Fruit fly (Drosophila melanogaster) whole organism, prepupa: ENCODE data around the gene CG34159.

Experiments
- Blimp-1 ChIP-seq: fragments of 200-800 bp; sonication (Bioruptor generic); optimal IDR thresholded peaks from 3 replicates; lab custom pipeline; 2017; ENCODE audit warnings: missing biosample characterization, missing genetic modification characterization, mild to moderate bottlenecking, moderate library complexity, missing genetic modification reagents
- CG10631 ChIP-seq: fragments of 200-800 bp; sonication (Bioruptor generic); optimal IDR thresholded peaks from 2 replicates; lab custom pipeline; 2016; ENCODE audit warnings: missing biosample characterization, missing genetic modification characterization
- CG6808 ChIP-seq: fragments of 200-800 bp; sonication (Bioruptor generic); optimal IDR thresholded peaks from 3 replicates; lab custom pipeline; 2017; ENCODE audit warnings: missing biosample characterization, missing genetic modification characterization, mild to moderate bottlenecking, moderate library complexity, missing genetic modification reagents
- CG6854 ChIP-seq: fragments of 200-800 bp; sonication (Bioruptor generic); optimal IDR thresholded peaks from 2 replicates; lab custom pipeline; 2017; ENCODE audit warnings: missing biosample characterization, mild to moderate bottlenecking, missing genetic modification characterization
- CG9139 ChIP-seq: fragments of 200-800 bp; sonication (Bioruptor generic); optimal IDR thresholded peaks from 3 replicates; lab custom pipeline; 2017; ENCODE audit warnings: missing biosample characterization, mild to moderate bottlenecking, missing genetic modification characterization
- Eip78C ChIP-seq: fragments of 200-800 bp; sonication (Bioruptor generic); peaks from one replicate; lab custom pipeline; 2016; ENCODE audit warnings: missing biosample characterization, missing genetic modification characterization
- Lpt ChIP-seq: fragments of 200-800 bp; sonication (Bioruptor generic); optimal IDR thresholded peaks from 3 replicates; lab custom pipeline; 2016; ENCODE audit warnings: missing biosample characterization, missing genetic modification characterization
- achi ChIP-seq: fragments of 200-800 bp; sonication (Bioruptor generic); optimal IDR thresholded peaks from 3 replicates; lab custom pipeline; 2016; ENCODE audit warnings: missing biosample characterization, missing genetic modification characterization
- fd59A ChIP-seq: fragments of 200-800 bp; sonication (Bioruptor generic); optimal IDR thresholded peaks from 2 replicates; lab custom pipeline; 2017; ENCODE audit warnings: missing biosample characterization, mild to moderate bottlenecking, missing genetic modification characterization, missing genetic modification reagents
- salr ChIP-seq, 2 experiments: fragments of 200-800 bp; sonication (Bioruptor generic); optimal IDR thresholded peaks; 3 replicates each; lab custom pipeline; 2016 to 2018; ENCODE audit warnings: missing biosample characterization in 2 of 2, missing genetic modification characterization in 2 of 2, mild to moderate bottlenecking in 1 of 2
- ss ChIP-seq, 2 experiments: fragments of 200-800 bp; sonication (Bioruptor generic); optimal IDR thresholded peaks; 2 replicates in 1 of 2; 3 replicates in 1 of 2; lab custom pipeline; 2017 to 2018; ENCODE audit warnings: mild to moderate bottlenecking in 2 of 2, missing biosample characterization in 2 of 2, missing genetic modification characterization in 2 of 2, moderate library complexity in 1 of 2
- topi ChIP-seq: fragments of 200-800 bp; sonication (Bioruptor generic); optimal IDR thresholded peaks from 3 replicates; lab custom pipeline; 2016; ENCODE audit warnings: missing biosample characterization, missing genetic modification characterization

DNA sequence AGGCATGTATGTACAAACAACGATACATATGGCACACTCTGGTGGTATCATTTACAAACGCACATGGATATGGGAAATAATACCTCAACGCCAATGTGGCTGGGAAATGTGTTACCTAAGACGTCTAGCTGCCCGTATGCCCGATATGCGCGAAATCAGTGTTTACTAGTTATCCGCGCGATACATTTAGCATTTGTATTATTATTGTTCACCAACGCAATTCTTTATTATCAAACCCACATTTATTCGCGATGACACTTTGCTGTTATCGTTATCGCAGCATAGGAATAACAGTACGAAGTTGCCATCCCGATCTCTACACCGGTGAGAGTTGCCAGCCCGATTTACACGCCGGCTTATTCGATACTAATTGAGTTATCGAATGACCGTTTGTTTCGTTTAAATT is 42.7 kb upstream of the CG34159 start, which contains the start of gene chico:
- TF ChIP-seq Eip78C (no peak), CG6854 (GFP tag; lab: Kevin White, UChicago) (no peak), ss (GFP tag; optimal IDR thresholded peaks at IDR 0.05; lab: Kevin White, UChicago) (no peak), CG6808 (no peak), CG10631 (GFP tag; lab: Kevin White, UChicago) (no peak), Lpt (GFP tag; lab: Kevin White, UChicago) (no peak), fd59A (GFP tag; lab: Kevin White, UChicago) (no peak), CG9139 (GFP tag; lab: Kevin White, UChicago) (no peak), salr (GFP tag; optimal IDR thresholded peaks at IDR 0.05; lab: Kevin White, UChicago) (no peak), achi (GFP tag; lab: Kevin White, UChicago) (no peak), Blimp-1 (GFP tag; lab: Kevin White, UChicago) (no peak), topi (no peak)
